Fruit fly (Drosophila melanogaster) whole organism, wandering third instar larva: ENCODE data around the gene CG7985.
A peak's percentile ranks its signal among the peaks of the same experiment; 100 is the strongest.

Experiments
- Abd-B ChIP-seq: fragments of >200 bp; optimal IDR thresholded peaks from 2 replicates; lab custom pipeline; 2017; ENCODE audit warnings: missing biosample characterization, missing genetic modification characterization
- CG32264 ChIP-seq: fragments of 200-800 bp; sonication (Bioruptor generic); optimal IDR thresholded peaks from 2 replicates; lab custom pipeline; 2016; ENCODE audit warnings: missing biosample characterization, missing genetic modification characterization
- CG9705 ChIP-seq: fragments of 200-800 bp; sonication (Bioruptor generic); optimal IDR thresholded peaks from 2 replicates; lab custom pipeline; 2018; ENCODE audit warnings: missing biosample characterization, mild to moderate bottlenecking, missing genetic modification characterization
- Dfd ChIP-seq: fragments of >200 bp; optimal IDR thresholded peaks from 2 replicates; lab custom pipeline; 2017; ENCODE audit warnings: missing biosample characterization, missing genetic modification characterization
- Dif ChIP-seq: fragments of 200-275, 200-300 bp; sonication (Bioruptor generic); optimal IDR thresholded peaks from 2 replicates; lab custom pipeline; 2018; ENCODE audit warnings: missing biosample characterization, missing genetic modification characterization; ENCODE audit not compliant: partially characterized antibody
- GATAd ChIP-seq: sonication (Bioruptor generic); optimal IDR thresholded peaks from 2 replicates; lab custom pipeline; 2016; ENCODE audit warnings: missing biosample characterization, missing genetic modification characterization
- HLH106 ChIP-seq: fragments of 200-800 bp; optimal IDR thresholded peaks from 3 replicates; lab custom pipeline; 2019; ENCODE audit warnings: missing biosample characterization, mild to moderate bottlenecking, missing genetic modification characterization, moderate library complexity
- Hnf4 ChIP-seq: fragments of 200-800 bp; sonication (Bioruptor generic); optimal IDR thresholded peaks from 2 replicates; lab custom pipeline; 2016; ENCODE audit warnings: missing biosample characterization, mild to moderate bottlenecking, missing genetic modification characterization
- Hr78 ChIP-seq: fragments of >200 bp; optimal IDR thresholded peaks from 2 replicates; lab custom pipeline; 2017; ENCODE audit warnings: missing biosample characterization, missing genetic modification characterization
- Hr83 ChIP-seq: fragments of 200-300 bp; sonication (Bioruptor generic); optimal IDR thresholded peaks from 2 replicates; lab custom pipeline; 2016; ENCODE audit warnings: missing biosample characterization, mild to moderate bottlenecking, missing genetic modification characterization, moderate library complexity; ENCODE audit not compliant: poor library complexity, severe bottlenecking
- Jra ChIP-seq: sonication (Bioruptor generic); optimal IDR thresholded peaks from 2 replicates; lab custom pipeline; 2016; ENCODE audit warnings: missing biosample characterization, missing genetic modification characterization
- Myc ChIP-seq: fragments of >200 bp; optimal IDR thresholded peaks from 2 replicates; lab custom pipeline; 2017
- N ChIP-seq: fragments of >200 bp; optimal IDR thresholded peaks from 2 replicates; lab custom pipeline; 2018; ENCODE audit warnings: missing biosample characterization, missing external identifiers, missing genetic modification characterization
- OdsH ChIP-seq: fragments of 200-800 bp; sonication (Bioruptor generic); optimal IDR thresholded peaks from 2 replicates; lab custom pipeline; 2016; ENCODE audit warnings: missing biosample characterization, mild to moderate bottlenecking, missing genetic modification characterization
- Rel ChIP-seq, 2 experiments: fragments of 200-800 bp; sonication (Bioruptor generic) in 1 of 2; optimal IDR thresholded peaks; 2 replicates in 1 of 2; 3 replicates in 1 of 2; lab custom pipeline; 2016 to 2019; ENCODE audit warnings: mild to moderate bottlenecking in 2 of 2, missing biosample characterization in 2 of 2, missing genetic modification characterization in 2 of 2, moderate library complexity in 1 of 2
- Sp1 ChIP-seq: fragments of 200-800 bp; sonication (Bioruptor generic); optimal IDR thresholded peaks from 3 replicates; lab custom pipeline; 2019; ENCODE audit warnings: missing biosample characterization, mild to moderate bottlenecking, missing genetic modification characterization, moderate library complexity
- Vsx2 ChIP-seq: fragments of 200-300, 225-300 bp; sonication (Bioruptor generic); optimal IDR thresholded peaks from 2 replicates; lab custom pipeline; 2018; ENCODE audit warnings: missing biosample characterization, missing genetic modification characterization; ENCODE audit not compliant: partially characterized antibody
- br ChIP-seq: fragments of 200-800 bp; sonication (Bioruptor generic); optimal IDR thresholded peaks from 2 replicates; lab custom pipeline; 2016; ENCODE audit warnings: missing biosample characterization, missing genetic modification characterization
- brk ChIP-seq: fragments of 200-800 bp; sonication (Bioruptor generic); optimal IDR thresholded peaks from 2 replicates; lab custom pipeline; 2016; ENCODE audit warnings: missing biosample characterization, mild to moderate bottlenecking, missing genetic modification characterization
- dl ChIP-seq, 2 experiments: fragments of 175-275, 200-275 bp in 1 of 2; fragments of 200-275 bp in 1 of 2; sonication (Bioruptor generic); optimal IDR thresholded peaks; lab custom pipeline; 2018; ENCODE audit warnings: mild to moderate bottlenecking in 2 of 2, missing biosample characterization in 2 of 2, missing genetic modification characterization in 2 of 2, moderate library complexity in 2 of 2; ENCODE audit not compliant: partially characterized antibody in 2 of 2, insufficient read depth in 1 of 2
- dmrt93B ChIP-seq: fragments of 200-800 bp; sonication (Bioruptor generic); optimal IDR thresholded peaks from 2 replicates; lab custom pipeline; 2018; ENCODE audit warnings: missing biosample characterization, mild to moderate bottlenecking, missing genetic modification characterization
- dsf ChIP-seq: sonication (Bioruptor generic); optimal IDR thresholded peaks from 2 replicates; lab custom pipeline; 2016; ENCODE audit warnings: missing biosample characterization, missing genetic modification characterization, borderline replicate concordance
- ey ChIP-seq: fragments of 200-800 bp; sonication (Bioruptor generic); optimal IDR thresholded peaks from 2 replicates; lab custom pipeline; 2016; ENCODE audit warnings: missing biosample characterization, missing genetic modification characterization
- foxo ChIP-seq, 2 experiments: fragments of 200-800 bp; sonication (Bioruptor generic); optimal IDR thresholded peaks; 2 replicates in 1 of 2; 3 replicates in 1 of 2; lab custom pipeline; 2016 to 2017; ENCODE audit warnings: missing biosample characterization in 2 of 2, missing genetic modification characterization in 2 of 2
- fru ChIP-seq: fragments of 200-800 bp; sonication (Bioruptor generic); optimal IDR thresholded peaks from 3 replicates; lab custom pipeline; 2016; ENCODE audit warnings: missing biosample characterization, mild to moderate bottlenecking, missing genetic modification characterization
- h ChIP-seq: fragments of 200-800 bp; sonication (Bioruptor generic); optimal IDR thresholded peaks from 3 replicates; lab custom pipeline; 2016; ENCODE audit warnings: missing biosample characterization, mild to moderate bottlenecking, missing genetic modification characterization
- jim ChIP-seq: fragments of 175-275, 200-325 bp; sonication (Bioruptor generic); optimal IDR thresholded peaks from 2 replicates; lab custom pipeline; 2016; ENCODE audit warnings: missing biosample characterization, mild to moderate bottlenecking, missing genetic modification characterization
- lola ChIP-seq: fragments of >200 bp; optimal IDR thresholded peaks from 2 replicates; lab custom pipeline; 2017; ENCODE audit warnings: missing biosample characterization, missing genetic modification characterization
- pan ChIP-seq: fragments of >200 bp; optimal IDR thresholded peaks from 2 replicates; lab custom pipeline; 2017
- psq ChIP-seq: fragments of 200-800 bp; sonication (Bioruptor generic); optimal IDR thresholded peaks from 3 replicates; lab custom pipeline; 2017; ENCODE audit warnings: missing biosample characterization, mild to moderate bottlenecking, missing genetic modification characterization, moderate library complexity
- rgr ChIP-seq: fragments of 200-800 bp; sonication (Bioruptor generic); optimal IDR thresholded peaks from 3 replicates; lab custom pipeline; 2016; ENCODE audit warnings: missing biosample characterization, mild to moderate bottlenecking, missing genetic modification characterization
- sage ChIP-seq: fragments of 200-800 bp; sonication (Bioruptor generic); optimal IDR thresholded peaks from 2 replicates; lab custom pipeline; 2016; ENCODE audit warnings: missing biosample characterization, mild to moderate bottlenecking, missing genetic modification characterization
- sv ChIP-seq: fragments of 200-800 bp; sonication (Bioruptor generic); optimal IDR thresholded peaks from 3 replicates; lab custom pipeline; 2016; ENCODE audit warnings: missing biosample characterization, missing genetic modification characterization
- tai ChIP-seq: sonication (Bioruptor generic); optimal IDR thresholded peaks from 2 replicates; lab custom pipeline; 2016; ENCODE audit warnings: missing biosample characterization, missing genetic modification characterization
- usp ChIP-seq: fragments of >200 bp; optimal IDR thresholded peaks from 2 replicates; lab custom pipeline; 2017; ENCODE audit warnings: missing biosample characterization, missing genetic modification characterization
- woc ChIP-seq: sonication (Bioruptor generic); optimal IDR thresholded peaks from 2 replicates; lab custom pipeline; 2016; ENCODE audit warnings: missing biosample characterization, mild to moderate bottlenecking, missing genetic modification characterization

Gene CG7985

dm6 chr3R:18208479-18208878 lies 8.8 kb downstream of the CG7985 start, which contains the start of gene CG44158:
Gene CG44158 (plus strand): TSS chr3R:18208779.
- no peak for TF ChIP-seq Hr78 (GFP tag; lab: Kevin White, UChicago)
- TF ChIP-seq ey, result no peak
- TF ChIP-seq Vsx2, result no peak
- no peak for TF ChIP-seq woc (GFP tag; lab: Kevin White, UChicago)
- TF ChIP-seq dmrt93B, result no peak
- TF ChIP-seq jim, result no peak
- TF ChIP-seq lola (GFP tag; lab: Kevin White, UChicago), result no peak
- TF ChIP-seq N (GFP tag; lab: Kevin White, UChicago), result no peak
- no peak for TF ChIP-seq foxo (GFP tag; optimal IDR thresholded peaks at IDR 0.05; lab: Kevin White, UChicago)

dm6 chr3R:18215300-18215699 lies 15.6 kb downstream of the CG7985 start:
- TF ChIP-seq HLH106 (tag; lab: Kevin White, UChicago), result no peak
- no peak for TF ChIP-seq jim
- peak; percentile 35 for TF ChIP-seq br (GFP tag; lab: Kevin White, UChicago)
- no peak for TF ChIP-seq dl (GFP tag; optimal IDR thresholded peaks at IDR 0.05; lab: Kevin White, UChicago; ENCODE audit: insufficient read depth in 1 of 2, partially characterized antibody in 2 of 2)
- no peak for TF ChIP-seq pan (lab: Kevin White, UChicago)
- TF ChIP-seq sage (GFP tag; lab: Kevin White, UChicago), result no peak
- no peak for TF ChIP-seq Dif (GFP tag; lab: Kevin White, UChicago)
- TF ChIP-seq ey, result peak; percentile 53
- TF ChIP-seq Hr83 (GFP tag; lab: Kevin White, UChicago), result peak; percentile 24
- TF ChIP-seq sv (GFP tag; lab: Kevin White, UChicago), result peak; percentile 12
- no peak for TF ChIP-seq Vsx2
- TF ChIP-seq foxo (GFP tag; optimal IDR thresholded peaks at IDR 0.05; lab: Kevin White, UChicago), result peak in 1 of 2 experiments; percentile 51
- TF ChIP-seq Hnf4 (GFP tag; lab: Kevin White, UChicago), result no peak
- TF ChIP-seq GATAd (GFP tag; lab: Kevin White, UChicago), result no peak
- TF ChIP-seq Dfd, result no peak
- TF ChIP-seq fru, result peak; percentile 23
- peak; percentile 1 for TF ChIP-seq psq (GFP tag; lab: Kevin White, UChicago)
- TF ChIP-seq Jra, result peak; percentile 4
- TF ChIP-seq brk (GFP tag; lab: Kevin White, UChicago), result no peak
- TF ChIP-seq woc (GFP tag; lab: Kevin White, UChicago), result peak; percentile 35
- peak; percentile 47 for TF ChIP-seq rgr
- TF ChIP-seq Rel (GFP tag; optimal IDR thresholded peaks at IDR 0.05; lab: Kevin White, UChicago), result no peak
- no peak for TF ChIP-seq Rel (tag; optimal IDR thresholded peaks at IDR 0.05; lab: Kevin White, UChicago)
- TF ChIP-seq CG32264 (GFP tag; lab: Kevin White, UChicago), result no peak
- no peak for TF ChIP-seq lola (GFP tag; lab: Kevin White, UChicago)
- TF ChIP-seq dsf (GFP tag; lab: Kevin White, UChicago), result peak; percentile 3
- peak; percentile 55 for TF ChIP-seq h
- TF ChIP-seq Sp1 (GFP tag; lab: Kevin White, UChicago), result no peak

- TF ChIP-seq Abd-B (GFP tag; lab: Kevin White, UChicago) (no peak), dl (GFP tag; optimal IDR thresholded peaks at IDR 0.05; lab: Kevin White, UChicago; ENCODE audit: insufficient read depth in 1 of 2, partially characterized antibody in 2 of 2) (no peak), fru (no peak), woc (GFP tag; lab: Kevin White, UChicago) (no peak), Myc (lab: Kevin White, UChicago) (no peak), Sp1 (GFP tag; lab: Kevin White, UChicago) (no peak), HLH106 (tag; lab: Kevin White, UChicago) (no peak), CG9705 (GFP tag; lab: Kevin White, UChicago) (no peak), jim (no peak), Dif (GFP tag; lab: Kevin White, UChicago) (no peak), dsf (GFP tag; lab: Kevin White, UChicago) (no peak), dmrt93B (no peak), psq (GFP tag; lab: Kevin White, UChicago) (no peak), usp (GFP tag; lab: Kevin White, UChicago) (no peak), OdsH (GFP tag; lab: Kevin White, UChicago) (no peak), brk (GFP tag; lab: Kevin White, UChicago) (no peak), lola (GFP tag; lab: Kevin White, UChicago) (no peak), pan (lab: Kevin White, UChicago) (no peak), tai (GFP tag; lab: Kevin White, UChicago) (no peak), Hr78 (GFP tag; lab: Kevin White, UChicago) (no peak)
- TF ChIP-seq, all 38 proteins: peak for 0
Measured at dm6 chr3R:18215900-18216299, 16.2 kb downstream of the CG7985 start, which contains the start of gene CG14314. Gene CG14314 (plus strand): TSS chr3R:18216142.
